Worm (Caenorhabditis elegans) whole organism, mixed stage, embryonic: ENCODE data around the gene F35C11.6.

Experiments
- elt-1 ChIP-seq: sonication (generic microtip); optimal IDR thresholded peaks from 2 replicates; lab custom pipeline; 2017; ENCODE audit warnings: missing genetic modification characterization, mild to moderate bottlenecking, missing compliant biosample characterization, antibody characterized with exemption, moderate library complexity, borderline replicate concordance; ENCODE audit not compliant: insufficient read depth
- flh-1 ChIP-seq: fragments of 200-800 bp; sonication (Bioruptor generic); optimal IDR thresholded peaks from 2 replicates; lab custom pipeline; 2018; ENCODE audit warnings: mild to moderate bottlenecking, missing genetic modification characterization, moderate library complexity, missing compliant biosample characterization
- ham-2 ChIP-seq: fragments of 200-800 bp; sonication (Bioruptor generic); optimal IDR thresholded peaks from 2 replicates; lab custom pipeline; 2018; ENCODE audit warnings: mild to moderate bottlenecking, missing genetic modification characterization, missing compliant biosample characterization
- lsy-2 ChIP-seq: fragments of 150-350 bp; optimal IDR thresholded peaks from 2 replicates; lab custom pipeline; 2014; ENCODE audit warnings: missing biosample characterization, missing genetic modification characterization
- nhr-12 ChIP-seq: fragments of 150-350 bp; optimal IDR thresholded peaks from 2 replicates; lab custom pipeline; 2014; ENCODE audit warnings: missing biosample characterization, missing genetic modification characterization
- nhr-76 ChIP-seq: sonication (generic microtip); optimal IDR thresholded peaks from 2 replicates; lab custom pipeline; 2017; ENCODE audit warnings: missing biosample characterization, missing genetic modification characterization
- snpc-4 ChIP-seq: fragments of 150-350 bp; optimal IDR thresholded peaks from 2 replicates; lab custom pipeline; 2014; ENCODE audit warnings: missing biosample characterization, missing genetic modification characterization
- unc-39 ChIP-seq: fragments of 150-350 bp; optimal IDR thresholded peaks from 2 replicates; lab custom pipeline; 2014; ENCODE audit warnings: missing biosample characterization, missing genetic modification characterization
- zip-8 ChIP-seq: fragments of 150-350 bp; optimal IDR thresholded peaks from 2 replicates; lab custom pipeline; 2014; ENCODE audit warnings: missing biosample characterization, missing genetic modification characterization

DNA sequence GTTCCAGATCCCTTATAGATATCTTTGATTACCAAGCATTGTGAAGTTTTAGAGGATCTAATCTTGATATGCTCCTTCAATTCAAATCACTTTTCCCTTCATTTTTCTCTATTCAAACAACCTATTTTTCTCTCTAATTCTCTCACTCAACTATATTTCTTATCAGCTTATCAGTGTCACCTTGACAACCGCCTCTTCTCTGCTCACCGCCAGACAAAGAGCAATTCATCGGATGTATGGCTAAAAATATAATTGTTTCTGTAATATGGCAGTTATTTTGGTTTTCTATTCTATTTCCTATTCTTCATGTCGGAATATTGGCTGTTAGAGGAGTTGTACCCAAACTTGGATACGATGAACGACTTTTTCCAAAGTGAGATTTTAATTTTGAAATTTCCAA is 9.2 kb downstream of the F35C11.6 start:
- TF ChIP-seq lsy-2 (tag; lab: Kevin White, UChicago) (no peak), snpc-4 (tag; lab: Kevin White, UChicago) (no peak), nhr-12 (tag; lab: Kevin White, UChicago) (no peak), elt-1 (tag; lab: Kevin White, UChicago) (no peak), nhr-76 (tag; lab: Kevin White, UChicago) (no peak), flh-1 (GFP tag; lab: Kevin White, UChicago) (no peak), zip-8 (tag; lab: Kevin White, UChicago) (no peak), unc-39 (tag; lab: Kevin White, UChicago) (no peak), ham-2 (GFP tag; lab: Kevin White, UChicago) (no peak)
